Worm (Caenorhabditis elegans): Measurements from ENCODE around the gene ncr-2.

ce11 chrIII:8286003-8286402 lies 27.9 kb downstream of the ncr-2 start:
- TF ChIP-seq dao-5 (tag; optimal IDR thresholded peaks at IDR 0.05) (no peak), him-1 (tag; optimal IDR thresholded peaks at IDR 0.05) (no peak), W03F9.2 (tag; optimal IDR thresholded peaks at IDR 0.05) (no peak)

All from whole organism, L4/young adult.